Worm (Caenorhabditis elegans) whole organism, L1 larva: Measurements from ENCODE around the gene unc-84.
A peak's percentile ranks its signal among the peaks of the same experiment; 100 is the strongest.

ENCODE experiments used
- C16A3.4 ChIP-seq: fragments of 150-350 bp; optimal IDR thresholded peaks from 2 replicates; lab custom pipeline; 2014; ENCODE audit warnings: missing biosample characterization, missing genetic modification characterization
- F16B12.6 ChIP-seq: fragments of 150-350 bp; optimal IDR thresholded peaks from 2 replicates; lab custom pipeline; 2014; ENCODE audit warnings: missing biosample characterization, missing genetic modification characterization
- aha-1 ChIP-seq: fragments of 150-350 bp; optimal IDR thresholded peaks from 2 replicates; lab custom pipeline; 2014; ENCODE audit warnings: missing biosample characterization, missing genetic modification characterization
- alr-1 ChIP-seq: fragments of 200-800 bp; sonication (Bioruptor generic); optimal IDR thresholded peaks from 2 replicates; lab custom pipeline; 2018; ENCODE audit warnings: borderline replicate concordance, mild to moderate bottlenecking, missing genetic modification characterization, missing compliant biosample characterization
- blmp-1 ChIP-seq: fragments of 150-350 bp; optimal IDR thresholded peaks from 2 replicates; lab custom pipeline; 2014; ENCODE audit warnings: missing biosample characterization, missing genetic modification characterization
- ceh-8 ChIP-seq: fragments of 200-800 bp; sonication (Bioruptor generic); optimal IDR thresholded peaks from 2 replicates; lab custom pipeline; 2018; ENCODE audit warnings: mild to moderate bottlenecking, missing genetic modification characterization, moderate library complexity, missing compliant biosample characterization
- ces-1 ChIP-seq: fragments of 150-350 bp; optimal IDR thresholded peaks from 2 replicates; lab custom pipeline; 2014; ENCODE audit warnings: missing biosample characterization, missing genetic modification reagents, missing genetic modification characterization
- dpl-1 ChIP-seq, 3 experiments: fragments of 150-350 bp in 2 of 3; sonication (generic microtip) in 1 of 3; optimal IDR thresholded peaks; 2 replicates each; lab custom pipeline; 2014 to 2017; ENCODE audit warnings: missing biosample characterization in 3 of 3, missing genetic modification characterization in 3 of 3, missing genetic modification reagents in 3 of 3
- dsc-1 ChIP-seq: sonication (generic microtip); optimal IDR thresholded peaks from 2 replicates; lab custom pipeline; 2016; ENCODE audit warnings: mild to moderate bottlenecking, missing genetic modification characterization, missing compliant biosample characterization
- efl-1 ChIP-seq, 4 experiments: fragments of 150-350 bp; optimal IDR thresholded peaks in 3 of 4; peaks in 1 of 4; 1 replicate in 1 of 4; 2 replicates in 3 of 4; lab custom pipeline; 2014; ENCODE audit warnings: missing biosample characterization in 2 of 4, missing genetic modification characterization in 2 of 4, missing genetic modification reagents in 2 of 4
- efl-3 ChIP-seq: fragments of 200-800 bp; sonication (Bioruptor generic); optimal IDR thresholded peaks from 2 replicates; lab custom pipeline; 2018; ENCODE audit warnings: mild to moderate bottlenecking, missing genetic modification characterization, missing compliant biosample characterization
- egl-13 ChIP-seq: sonication (generic microtip); optimal IDR thresholded peaks from 2 replicates; lab custom pipeline; 2016; ENCODE audit warnings: missing genotype, missing genetic modification reagents, missing genetic modification characterization, missing compliant biosample characterization
- elt-2 ChIP-seq: sonication (generic microtip); optimal IDR thresholded peaks from 2 replicates; lab custom pipeline; 2016; ENCODE audit warnings: missing genetic modification characterization, mild to moderate bottlenecking, inconsistent platforms, missing compliant biosample characterization, missing genetic modification reagents
- elt-3 ChIP-seq, 6 experiments: fragments of 150-350 bp in 1 of 6; sonication (generic microtip); optimal IDR thresholded peaks; 2 replicates each; lab custom pipeline; 2017 to 2018; ENCODE audit warnings: missing biosample characterization in 6 of 6, missing genetic modification characterization in 6 of 6, inconsistent platforms in 1 of 6
- ets-5 ChIP-seq: fragments of 200-800 bp; sonication (Bioruptor generic); IDR thresholded peaks from 2 replicates; pipeline ENCODE4 v1.3.6; 2022; ENCODE audit warnings: missing genetic modification characterization, missing compliant biosample characterization
- fkh-10 ChIP-seq: sonication (generic microtip); optimal IDR thresholded peaks from 2 replicates; lab custom pipeline; 2017; ENCODE audit warnings: missing biosample characterization, missing genetic modification reagents, missing genetic modification characterization
- fkh-4 ChIP-seq: sonication (generic microtip); optimal IDR thresholded peaks from 2 replicates; lab custom pipeline; 2016; ENCODE audit warnings: missing compliant biosample characterization, missing genetic modification characterization, borderline replicate concordance
- fos-1 ChIP-seq: fragments of 150-350 bp; optimal IDR thresholded peaks from 2 replicates; lab custom pipeline; 2014; ENCODE audit warnings: missing biosample characterization, missing genetic modification characterization
- hlh-17 ChIP-seq: fragments of 200-800 bp; sonication (Bioruptor generic); optimal IDR thresholded peaks from 2 replicates; lab custom pipeline; 2018; ENCODE audit warnings: missing genetic modification characterization, mild to moderate bottlenecking, missing compliant biosample characterization, moderate library complexity, borderline replicate concordance
- isw-1 ChIP-seq: fragments of 200-800 bp; sonication (Bioruptor generic); IDR thresholded peaks from 2 replicates; pipeline ENCODE4 v1.3.6; 2022; ENCODE audit warnings: missing genetic modification characterization, missing compliant biosample characterization
- jun-1 ChIP-seq: fragments of 150-350 bp; optimal IDR thresholded peaks from 2 replicates; lab custom pipeline; 2014; ENCODE audit warnings: missing biosample characterization, missing genetic modification reagents, missing genetic modification characterization
- lin-13 ChIP-seq: fragments of 150-350 bp; optimal IDR thresholded peaks from 2 replicates; lab custom pipeline; 2014; ENCODE audit warnings: missing biosample characterization, missing genetic modification reagents, missing genetic modification characterization
- lin-15B ChIP-seq: fragments of 150-350 bp; sonication (generic microtip); optimal IDR thresholded peaks from 3 replicates; lab custom pipeline; 2014; ENCODE audit warnings: missing biosample characterization, missing genetic modification characterization
- lir-3 ChIP-seq: sonication (generic microtip); optimal IDR thresholded peaks from 2 replicates; lab custom pipeline; 2016; ENCODE audit warnings: mild to moderate bottlenecking, missing genetic modification characterization, moderate library complexity, missing compliant biosample characterization; ENCODE audit not compliant: poor library complexity
- lsy-2 ChIP-seq, 2 experiments: fragments of 150-350 bp; optimal IDR thresholded peaks; 2 replicates each; lab custom pipeline; 2014; ENCODE audit warnings: missing biosample characterization in 2 of 2, missing genetic modification characterization in 2 of 2
- mab-9 ChIP-seq: fragments of 200-800 bp; sonication (Bioruptor generic); IDR thresholded peaks from 2 replicates; pipeline ENCODE4 v1.3.6; 2022; ENCODE audit warnings: missing genetic modification reagents, missing genetic modification characterization, missing compliant biosample characterization
- mdl-1 ChIP-seq, 2 experiments: fragments of 150-350 bp; optimal IDR thresholded peaks; 2 replicates each; lab custom pipeline; 2014 to 2017; ENCODE audit warnings: missing biosample characterization in 2 of 2, missing genetic modification characterization in 2 of 2, inconsistent platforms in 1 of 2
- mef-2 ChIP-seq: fragments of 150-350 bp; optimal IDR thresholded peaks from 2 replicates; lab custom pipeline; 2014; ENCODE audit warnings: missing biosample characterization, missing genetic modification characterization
- nhr-11 ChIP-seq: fragments of 150-350 bp; optimal IDR thresholded peaks from 2 replicates; lab custom pipeline; 2014; ENCODE audit warnings: missing biosample characterization, missing genetic modification characterization
- nhr-19 ChIP-seq: fragments of 200-800 bp; sonication (Bioruptor generic); conservative IDR thresholded peaks from 2 replicates; pipeline ENCODE4 v1.3.6; 2022; ENCODE audit warnings: missing genetic modification characterization, missing compliant biosample characterization
- nhr-20 ChIP-seq: sonication (generic microtip); optimal IDR thresholded peaks from 2 replicates; lab custom pipeline; 2016; ENCODE audit warnings: mild to moderate bottlenecking, missing genetic modification characterization, missing compliant biosample characterization
- nhr-237 ChIP-seq: fragments of 150-350 bp; optimal IDR thresholded peaks from 2 replicates; lab custom pipeline; 2014; ENCODE audit warnings: missing biosample characterization, missing genetic modification characterization
- nhr-28 ChIP-seq: fragments of 150-350 bp; optimal IDR thresholded peaks from 2 replicates; lab custom pipeline; 2014; ENCODE audit warnings: missing biosample characterization, missing genetic modification characterization
- nhr-76 ChIP-seq: sonication (generic microtip); optimal IDR thresholded peaks from 2 replicates; lab custom pipeline; 2017; ENCODE audit warnings: missing biosample characterization, missing genetic modification characterization
- nhr-77 ChIP-seq: fragments of 150-350 bp; optimal IDR thresholded peaks from 2 replicates; lab custom pipeline; 2014; ENCODE audit warnings: missing biosample characterization, missing genetic modification characterization
- nhr-90 ChIP-seq: sonication (generic microtip); optimal IDR thresholded peaks from 2 replicates; lab custom pipeline; 2016; ENCODE audit warnings: mild to moderate bottlenecking, missing genetic modification characterization, missing compliant biosample characterization; ENCODE audit not compliant: poor library complexity
- pqm-1 ChIP-seq: sonication (generic microtip); optimal IDR thresholded peaks from 3 replicates; lab custom pipeline; 2017; ENCODE audit warnings: missing biosample characterization, missing genetic modification characterization
- rnt-1 ChIP-seq: sonication (generic microtip); optimal IDR thresholded peaks from 2 replicates; lab custom pipeline; 2016; ENCODE audit warnings: mild to moderate bottlenecking, missing genetic modification characterization, moderate library complexity, missing compliant biosample characterization
- skn-1 ChIP-seq: fragments of 150-350 bp; optimal IDR thresholded peaks from 2 replicates; lab custom pipeline; 2014; ENCODE audit warnings: missing biosample characterization, missing genetic modification characterization
- sox-4 ChIP-seq: sonication (generic microtip); optimal IDR thresholded peaks from 2 replicates; lab custom pipeline; 2016; ENCODE audit warnings: missing genetic modification characterization, missing compliant biosample characterization
- sup-37 ChIP-seq: fragments of 200-800 bp; sonication (Bioruptor generic); optimal IDR thresholded peaks from 2 replicates; lab custom pipeline; 2018; ENCODE audit warnings: mild to moderate bottlenecking, missing genetic modification characterization, missing compliant biosample characterization
- swsn-7 ChIP-seq: sonication (generic microtip); optimal IDR thresholded peaks from 2 replicates; lab custom pipeline; 2016; ENCODE audit warnings: missing genetic modification characterization, missing compliant biosample characterization
- tbx-2 ChIP-seq: sonication (generic microtip); optimal IDR thresholded peaks from 2 replicates; lab custom pipeline; 2016; ENCODE audit warnings: missing genetic modification characterization, missing compliant biosample characterization
- tlp-1 ChIP-seq: fragments of 150-350 bp; optimal IDR thresholded peaks from 2 replicates; lab custom pipeline; 2014; ENCODE audit warnings: missing biosample characterization, missing genetic modification characterization
- unc-30 ChIP-seq: sonication (generic microtip); optimal IDR thresholded peaks from 2 replicates; lab custom pipeline; 2017; ENCODE audit warnings: missing biosample characterization, missing genetic modification characterization
- unc-62 ChIP-seq: fragments of 150-350 bp; optimal IDR thresholded peaks from 2 replicates; lab custom pipeline; 2014; ENCODE audit warnings: missing biosample characterization, missing genetic modification reagents, missing genetic modification characterization
- unc-86 ChIP-seq: sonication (generic microtip); optimal IDR thresholded peaks from 2 replicates; lab custom pipeline; 2016; ENCODE audit warnings: missing genetic modification characterization, missing compliant biosample characterization
- vab-15 ChIP-seq: sonication (generic microtip); optimal IDR thresholded peaks from 2 replicates; lab custom pipeline; 2017; ENCODE audit warnings: missing genotype, mild to moderate bottlenecking, missing genetic modification characterization, missing compliant biosample characterization
- xbp-1 ChIP-seq: sonication (generic microtip); optimal IDR thresholded peaks from 2 replicates; lab custom pipeline; 2016; ENCODE audit warnings: missing genetic modification characterization, missing compliant biosample characterization
- zag-1 ChIP-seq: fragments of 150-350 bp; optimal IDR thresholded peaks from 2 replicates; lab custom pipeline; 2014; ENCODE audit warnings: missing biosample characterization, missing genetic modification characterization
- zip-4 ChIP-seq: fragments of 200-800 bp; sonication (Bioruptor generic); optimal IDR thresholded peaks from 2 replicates; lab custom pipeline; 2018; ENCODE audit warnings: mild to moderate bottlenecking, missing genetic modification characterization, moderate library complexity, missing compliant biosample characterization

unc-84 gene

ce11 chrX:13539701-13540100, 44.9 kb upstream of the unc-84 start (continued):
- TF ChIP-seq lin-13 (GFP tag; lab: Kevin White, UChicago) (no peak), ces-1 (GFP tag; lab: Kevin White, UChicago) (no peak), alr-1 (tag; lab: Kevin White, UChicago) (no peak), fos-1 (tag; lab: Kevin White, UChicago) (no peak), vab-15 (no peak), rnt-1 (tag; lab: Kevin White, UChicago) (peak; percentile 4), ceh-8 (no peak), elt-3 (tag; optimal IDR thresholded peaks at IDR 0.05; lab: Kevin White, UChicago) (peak in 5 of 6 experiments; percentile 23 to 93 (median 90)), nhr-76 (tag; lab: Kevin White, UChicago) (no peak), nhr-20 (tag; lab: Kevin White, UChicago) (peak; percentile 96), aha-1 (tag; lab: Kevin White, UChicago) (no peak), sup-37 (GFP tag; lab: Kevin White, UChicago) (no peak), nhr-77 (no peak), unc-62 (GFP tag; lab: Kevin White, UChicago) (no peak), lir-3 (tag; lab: Kevin White, UChicago) (peak; percentile 48), tbx-2 (tag; lab: Kevin White, UChicago) (peak; percentile 79), pqm-1 (no peak), fkh-4 (tag; lab: Kevin White, UChicago) (no peak), mab-9 (GFP tag; lab: Robert Waterston, UW) (no peak), efl-1 (optimal IDR thresholded peaks at IDR 0.05; lab: Kevin White, UChicago) (peak in 1 of 2 experiments; percentile 5), efl-1 (GFP tag; optimal IDR thresholded peaks at IDR 0.05 in 1 of 2; lab: Kevin White, UChicago) (peak in 1 of 2 experiments; percentile 85), nhr-237 (tag; lab: Kevin White, UChicago) (no peak), C16A3.4 (tag; lab: Kevin White, UChicago) (peak; percentile 58), zip-4 (GFP tag; lab: Kevin White, UChicago) (no peak), nhr-19 (GFP tag; lab: Robert Waterston, UW) (peak; percentile 91), mef-2 (no peak), egl-13 (no peak), efl-3 (GFP tag; lab: Kevin White, UChicago) (peak; percentile 24), zag-1 (tag; lab: Kevin White, UChicago) (no peak), xbp-1 (tag; lab: Kevin White, UChicago) (peak; percentile 39), F16B12.6 (no peak), isw-1 (GFP tag; lab: Robert Waterston, UW) (no peak), blmp-1 (peak; percentile 83), lsy-2 (tag; optimal IDR thresholded peaks at IDR 0.05; lab: Kevin White, UChicago) (peak; percentile 43 to 67), dpl-1 (GFP tag; optimal IDR thresholded peaks at IDR 0.05; lab: Kevin White, UChicago) (peak in 1 of 3 experiments; percentile 26), elt-2 (tag; lab: Kevin White, UChicago) (no peak), nhr-11 (tag; lab: Kevin White, UChicago) (no peak), skn-1 (tag; lab: Kevin White, UChicago) (peak; percentile 68), swsn-7 (peak; percentile 20), ets-5 (no peak), dsc-1 (tag; lab: Kevin White, UChicago) (no peak), jun-1 (peak; percentile 24), unc-30 (tag; lab: Kevin White, UChicago) (no peak), nhr-90 (tag; lab: Kevin White, UChicago) (peak; percentile 77), lin-15B (no peak), fkh-10 (GFP tag; lab: Kevin White, UChicago) (no peak), tlp-1 (tag; lab: Kevin White, UChicago) (no peak), mdl-1 (tag; optimal IDR thresholded peaks at IDR 0.05; lab: Kevin White, UChicago) (peak in 1 of 2 experiments; percentile 59), nhr-28 (tag; lab: Kevin White, UChicago) (no peak), unc-86 (tag; lab: Kevin White, UChicago) (no peak), hlh-17 (GFP tag; lab: Kevin White, UChicago) (no peak), sox-4 (tag; lab: Kevin White, UChicago) (no peak)
